Worm (Caenorhabditis elegans): ENCODE data around the gene trx-1.

DNA sequence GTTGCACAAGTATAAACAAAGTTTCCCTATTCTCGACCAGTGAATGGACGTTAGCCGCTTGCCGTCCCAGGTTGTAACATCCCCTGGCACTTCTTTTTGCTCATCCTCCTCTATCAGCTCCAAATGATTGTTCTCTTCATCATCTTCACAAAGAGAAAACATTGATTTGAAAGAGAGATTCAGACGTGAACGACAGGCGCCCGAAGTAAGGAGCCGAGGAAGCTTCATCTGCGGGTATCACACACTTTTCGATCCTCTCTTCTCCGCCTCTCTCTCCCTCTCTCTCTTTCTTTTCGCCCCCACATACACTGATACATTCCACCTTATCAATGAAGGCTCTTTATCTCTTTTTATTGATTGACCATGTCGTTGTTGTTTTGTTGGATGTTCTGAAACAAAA lies 30.6 kb downstream of the trx-1 start:
- TF ChIP-seq pha-4 (tag; optimal IDR thresholded peaks at IDR 0.05) (no peak), fkh-10 (GFP tag; optimal IDR thresholded peaks at IDR 0.05) (no peak), zag-1 (tag; optimal IDR thresholded peaks at IDR 0.05) (no peak)

All from whole organism, L3 larva.